Fruit fly (Drosophila melanogaster) whole organism: ENCODE measurements around the gene Sk1.

ENCODE experiments used
- CG8478 ChIP-seq: fragments of >200 bp; optimal IDR thresholded peaks from 2 replicates; lab custom pipeline; 2018; ENCODE audit warnings: inconsistent platforms
- Dll ChIP-seq: fragments of >200 bp; optimal IDR thresholded peaks from 2 replicates; lab custom pipeline; 2017
- EcR ChIP-seq, 2 experiments: fragments of >200 bp; optimal IDR thresholded peaks; 2 replicates each; lab custom pipeline; 2017; ENCODE audit warnings: missing biosample characterization in 2 of 2, missing genetic modification characterization in 2 of 2, missing genetic modification reagents in 2 of 2
- pan ChIP-seq: fragments of >200 bp; optimal IDR thresholded peaks from 2 replicates; lab custom pipeline; 2017
- psq ChIP-seq: fragments of >200 bp; optimal IDR thresholded peaks from 2 replicates; lab custom pipeline; 2017
- usp ChIP-seq: fragments of >200 bp; optimal IDR thresholded peaks from 2 replicates; lab custom pipeline; 2017; ENCODE audit warnings: missing biosample characterization, missing genetic modification characterization, mixed read lengths

The Sk1 gene

DNA sequence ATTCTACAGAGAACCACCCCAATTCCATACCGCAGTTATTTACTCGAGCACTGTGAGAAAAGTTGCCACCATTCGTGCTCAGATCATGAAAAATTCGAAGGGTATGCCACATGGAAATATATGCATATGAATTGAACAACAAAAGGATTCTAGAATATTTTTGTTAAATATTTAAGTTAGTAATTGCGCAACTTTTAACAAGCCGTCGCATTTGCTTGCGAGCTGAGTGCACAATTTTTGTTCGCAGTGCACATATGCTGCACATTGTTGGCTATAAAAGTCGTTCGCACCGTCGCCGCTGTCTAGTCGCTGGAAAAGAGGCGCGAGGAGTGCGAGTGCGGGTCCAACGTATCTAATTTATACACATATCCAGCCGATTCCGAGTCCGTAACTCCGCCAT, 34.4 kb downstream of the Sk1 start, which contains the start of gene Cyp4g15:
Gene Cyp4g15 (plus strand): TSS at position 301 of the 400 bp plus-strand sequence.
- TF ChIP-seq psq (lab: Kevin White, UChicago) (no peak), CG8478 (lab: Kevin White, UChicago) (no peak), pan (lab: Kevin White, UChicago) (no peak), Dll (lab: Kevin White, UChicago) (no peak), usp (GFP tag; lab: Kevin White, UChicago) (no peak), EcR (GFP tag; optimal IDR thresholded peaks at IDR 0.05; lab: Kevin White, UChicago) (no peak)

DNA sequence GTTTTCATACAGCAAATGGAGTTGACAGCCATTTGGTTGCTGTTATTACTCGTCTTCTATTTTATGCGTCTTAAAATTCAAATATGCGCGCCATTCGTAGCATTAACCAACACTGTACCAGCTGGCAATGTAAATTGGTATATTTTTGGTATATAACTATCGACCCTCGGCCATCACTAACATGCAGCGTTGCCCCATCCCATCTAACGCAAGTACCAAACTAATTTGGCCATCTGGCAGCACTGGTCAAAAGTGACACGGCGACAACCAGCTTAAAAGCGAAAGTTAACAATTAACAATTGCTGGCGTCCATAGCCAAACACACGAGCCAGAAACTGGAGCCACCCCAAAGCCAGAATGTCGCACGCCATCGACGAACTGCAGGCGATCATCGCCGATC, 41.0 kb downstream of the Sk1 start, which contains the start of gene Uba5:
Gene Uba5 (plus strand): TSS at position 222 of the 400 bp plus-strand sequence.
- no peak for TF ChIP-seq pan (lab: Kevin White, UChicago)
- no peak for TF ChIP-seq Dll (lab: Kevin White, UChicago)
- no peak for TF ChIP-seq usp (GFP tag; lab: Kevin White, UChicago)
- TF ChIP-seq psq (lab: Kevin White, UChicago): no peak
- no peak for TF ChIP-seq EcR (GFP tag; optimal IDR thresholded peaks at IDR 0.05; lab: Kevin White, UChicago)
- no peak for TF ChIP-seq CG8478 (lab: Kevin White, UChicago)

DNA sequence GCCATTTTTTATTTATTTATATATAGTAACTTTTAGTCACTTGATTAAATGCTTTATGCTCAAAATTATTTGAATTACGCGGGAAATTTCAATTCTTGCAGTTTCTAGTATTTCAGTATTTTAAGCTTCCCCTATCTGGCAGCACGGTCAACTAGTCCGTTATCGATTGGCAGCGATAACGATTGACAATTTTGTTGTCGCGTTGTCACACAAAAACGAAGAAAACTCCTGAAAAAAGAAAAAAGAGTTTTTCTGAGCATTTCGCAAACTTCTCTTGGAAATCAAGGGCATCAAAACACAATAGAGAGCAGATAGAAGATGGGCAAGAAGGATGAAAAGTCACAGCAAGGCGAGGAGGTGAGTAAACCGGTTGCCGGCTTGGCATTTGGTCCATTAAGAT, 42.7 kb downstream of the Sk1 start, which contains the start of gene Spase25:
Gene Spase25 (plus strand): TSS at position 176 of the 400 bp plus-strand sequence.
- TF ChIP-seq EcR (GFP tag; optimal IDR thresholded peaks at IDR 0.05; lab: Kevin White, UChicago) (no peak), usp (GFP tag; lab: Kevin White, UChicago) (no peak), psq (lab: Kevin White, UChicago) (no peak), CG8478 (lab: Kevin White, UChicago) (no peak), pan (lab: Kevin White, UChicago) (no peak)

DNA sequence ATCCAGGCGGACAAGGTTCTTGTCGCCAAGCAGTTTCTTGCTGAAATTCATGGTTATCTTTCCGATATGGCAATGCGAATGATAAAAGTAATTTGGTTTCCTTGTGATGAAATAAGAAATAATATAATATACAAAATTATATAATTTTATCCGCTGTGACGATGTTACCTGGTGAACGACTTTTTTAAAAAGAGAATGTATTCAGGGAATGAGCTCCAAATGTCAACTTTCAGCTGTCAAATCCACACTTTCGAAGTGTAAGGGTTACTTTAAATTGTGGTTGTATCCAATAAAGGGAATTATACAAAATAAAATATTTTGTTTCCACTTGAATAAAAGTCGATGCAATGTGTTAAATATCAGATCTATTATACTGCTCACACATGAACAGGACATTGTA, 49.1 kb downstream of the Sk1 start, which contains the start of gene CG33235:
Gene CG33235 (minus strand): TSS at position 101 of the 400 bp plus-strand sequence.
- TF ChIP-seq EcR (GFP tag; optimal IDR thresholded peaks at IDR 0.05; lab: Kevin White, UChicago) (no peak), usp (GFP tag; lab: Kevin White, UChicago) (no peak), pan (lab: Kevin White, UChicago) (no peak), psq (lab: Kevin White, UChicago) (no peak), Dll (lab: Kevin White, UChicago) (no peak), CG8478 (lab: Kevin White, UChicago) (no peak)

DNA sequence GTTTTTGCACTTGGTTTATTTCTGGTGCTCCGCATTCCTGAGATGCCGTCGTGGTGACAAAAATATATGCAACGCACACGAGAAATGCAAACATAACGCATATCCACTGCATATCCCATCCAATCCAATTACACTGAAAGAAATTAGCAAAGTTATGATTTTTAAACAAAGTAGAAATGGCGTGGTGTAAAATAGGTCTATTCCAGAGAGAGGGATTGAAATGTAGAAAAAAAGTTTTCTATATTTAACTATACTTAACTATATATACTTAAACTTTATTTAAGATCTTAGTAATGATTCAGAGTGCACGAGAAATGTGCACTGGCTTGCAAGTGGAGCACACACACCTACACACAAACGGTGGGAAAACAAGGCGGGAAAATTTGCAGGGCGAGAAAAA, 49.9 kb downstream of the Sk1 start:
- TF ChIP-seq pan (lab: Kevin White, UChicago) (no peak), usp (GFP tag; lab: Kevin White, UChicago) (no peak), psq (lab: Kevin White, UChicago) (no peak), CG8478 (lab: Kevin White, UChicago) (no peak), EcR (GFP tag; optimal IDR thresholded peaks at IDR 0.05; lab: Kevin White, UChicago) (no peak), Dll (lab: Kevin White, UChicago) (no peak)

DNA sequence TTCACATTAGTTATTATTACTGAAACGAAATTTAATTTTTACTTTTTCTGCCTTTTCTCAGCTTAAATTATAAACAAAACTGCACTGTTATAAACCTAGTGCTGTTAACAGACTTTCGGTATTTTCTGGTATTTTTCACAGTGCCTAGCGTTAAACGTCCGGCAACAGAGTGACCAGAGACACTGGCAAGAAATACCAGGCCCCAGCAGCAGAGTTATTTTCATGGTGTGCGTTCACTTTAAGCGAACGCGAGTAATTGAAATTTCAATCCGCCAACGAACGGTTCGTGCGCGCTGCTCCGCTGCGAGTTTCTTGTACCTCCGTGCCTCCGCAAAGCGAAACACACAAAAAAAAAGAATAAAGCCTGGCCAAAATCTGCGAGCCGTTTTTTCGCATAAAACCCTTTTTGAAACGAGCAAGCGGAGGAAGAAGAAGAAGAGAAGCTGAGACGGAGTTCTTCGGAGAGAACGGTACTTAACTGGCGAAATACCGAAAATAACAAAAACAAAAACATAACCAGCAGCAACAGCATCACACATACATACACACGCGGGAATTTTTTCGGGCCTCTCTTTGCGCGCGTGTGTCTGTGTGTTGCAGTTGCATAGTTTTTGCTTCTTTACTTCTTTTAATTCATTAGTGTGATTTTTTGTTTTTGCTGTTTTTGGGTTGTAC, 50.7 kb downstream of the Sk1 start, which contains the start of gene Drak:
Gene Drak (plus strand): TSS at position 220 of the 675 bp plus-strand sequence.
- TF ChIP-seq pan (lab: Kevin White, UChicago): no peak
- TF ChIP-seq Dll (lab: Kevin White, UChicago): no peak
- TF ChIP-seq CG8478 (lab: Kevin White, UChicago): no peak
- no peak for TF ChIP-seq psq (lab: Kevin White, UChicago)
- TF ChIP-seq EcR (GFP tag; optimal IDR thresholded peaks at IDR 0.05; lab: Kevin White, UChicago): no peak
- no peak for TF ChIP-seq usp (GFP tag; lab: Kevin White, UChicago)

DNA sequence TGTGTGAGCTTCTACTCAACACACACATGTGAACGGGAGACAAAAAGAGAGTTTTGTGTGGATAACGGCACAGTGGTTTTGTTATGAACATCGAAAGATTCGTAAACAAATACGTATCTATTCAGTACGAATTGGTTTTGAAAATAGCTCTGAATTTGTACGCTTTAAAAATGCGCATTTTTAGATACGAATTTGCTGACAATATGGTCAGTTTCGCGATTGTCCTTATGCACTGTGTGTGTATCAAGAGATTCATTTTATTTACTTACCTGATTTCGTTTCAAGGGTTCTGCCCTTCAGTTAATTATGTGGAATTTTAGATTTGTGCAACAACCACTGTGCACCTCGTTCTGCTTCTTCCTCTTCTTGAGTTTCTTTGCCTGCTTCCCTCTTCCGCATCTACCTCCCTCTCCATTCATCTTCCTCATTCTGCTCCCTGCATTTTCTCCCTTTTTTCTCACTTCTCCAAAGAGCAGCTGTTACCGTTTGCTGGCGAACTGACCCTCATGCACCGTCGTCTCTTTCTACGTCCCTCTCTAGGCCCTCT, 52.5 kb downstream of the Sk1 start:
- TF ChIP-seq EcR (GFP tag; optimal IDR thresholded peaks at IDR 0.05; lab: Kevin White, UChicago) (no peak), pan (lab: Kevin White, UChicago) (peak; percentile 18)

DNA sequence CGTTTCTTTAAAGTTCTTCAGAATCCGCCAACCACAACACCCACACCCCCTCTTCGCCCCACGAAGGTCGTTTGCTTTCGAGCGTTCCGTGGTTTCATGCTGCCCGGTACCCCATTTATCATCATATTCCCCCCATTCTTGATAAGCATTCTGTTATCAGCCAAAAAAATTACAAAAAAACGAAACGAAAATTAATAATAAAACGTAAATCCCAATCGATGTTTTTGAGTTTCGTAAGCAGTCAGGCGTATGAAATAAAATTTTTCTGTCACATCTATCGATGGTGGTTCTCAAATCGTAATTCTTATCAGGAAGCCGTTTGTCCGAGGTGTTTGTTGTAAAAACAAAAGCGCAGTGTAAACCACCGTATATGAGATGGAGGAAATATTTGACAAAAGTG, 53.1 kb downstream of the Sk1 start:
- TF ChIP-seq CG8478 (lab: Kevin White, UChicago): no peak
